Fruit fly (Drosophila melanogaster): ENCODE results near the gene Timp.

Timp gene

dm6 chr3R:10166334-10166733 lies 46.5 kb downstream of the Timp start (continued):
- peak; percentile 23 for TF ChIP-seq Hey (tag; optimal IDR thresholded peaks at IDR 0.05)
- no peak for TF ChIP-seq CG18619 (GFP tag; optimal IDR thresholded peaks at IDR 0.05)
- no peak for TF ChIP-seq CG7839 (tag; optimal IDR thresholded peaks at IDR 0.05)
- TF ChIP-seq Eip74EF (GFP tag; optimal IDR thresholded peaks at IDR 0.05): no peak
- no peak for TF ChIP-seq CG17361 (GFP tag; IDR thresholded peaks at IDR 0.05)
- peak; percentile 66 for TF ChIP-seq CG34376 (GFP tag; optimal IDR thresholded peaks at IDR 0.05)

- no peak for TF ChIP-seq CG8290 (GFP tag; optimal IDR thresholded peaks at IDR 0.05)
- TF ChIP-seq CG8290 (tag; optimal IDR thresholded peaks at IDR 0.05): no peak
- TF ChIP-seq unpg (GFP tag; optimal IDR thresholded peaks at IDR 0.05): no peak
- TF ChIP-seq crol (GFP tag; IDR thresholded peaks at IDR 0.05): no peak
- TF ChIP-seq ttk (GFP tag; IDR thresholded peaks at IDR 0.05): no peak
- no peak for TF ChIP-seq Hand (GFP tag; optimal IDR thresholded peaks at IDR 0.05)
- TF ChIP-seq CG18262 (tag; optimal IDR thresholded peaks at IDR 0.05): no peak
- TF ChIP-seq CG6683 (GFP tag; optimal IDR thresholded peaks at IDR 0.05): no peak
- TF ChIP-seq CG6254 (GFP tag; optimal IDR thresholded peaks at IDR 0.05): no peak
- no peak for TF ChIP-seq maf-S (GFP tag; optimal IDR thresholded peaks at IDR 0.05)
- peak in 1 of 3 experiments; percentile 30 for TF ChIP-seq Stat92E (GFP tag; optimal IDR thresholded peaks at IDR 0.05)
- TF ChIP-seq Fer3 (tag; optimal IDR thresholded peaks at IDR 0.05): no peak
- TF ChIP-seq pfk (GFP tag; optimal IDR thresholded peaks at IDR 0.05): no peak
- no peak for TF ChIP-seq CG4404 (GFP tag; IDR thresholded peaks at IDR 0.05)
- TF ChIP-seq Lhr (GFP tag; optimal IDR thresholded peaks at IDR 0.05): no peak
- peak; percentile 0 for TF ChIP-seq Side (GFP tag; optimal IDR thresholded peaks at IDR 0.05)
- no peak for TF ChIP-seq CG15269 (tag; optimal IDR thresholded peaks at IDR 0.05)
- TF ChIP-seq CG17568 (GFP tag; optimal IDR thresholded peaks at IDR 0.05): no peak
- TF ChIP-seq CG8089 (GFP tag; optimal IDR thresholded peaks at IDR 0.05): no peak
- TF ChIP-seq CG13296 (GFP tag; optimal IDR thresholded peaks at IDR 0.05): no peak
- TF ChIP-seq vvl (GFP tag; IDR thresholded peaks at IDR 0.05): peak; percentile 77
- TF ChIP-seq CG17802 (tag; optimal IDR thresholded peaks at IDR 0.05): peak; percentile 28
- TF ChIP-seq CG3281 (GFP tag; optimal IDR thresholded peaks at IDR 0.05): peak; percentile 100
- TF ChIP-seq CG30020 (tag; optimal IDR thresholded peaks at IDR 0.05): peak; percentile 54
- TF ChIP-seq tap (tag; optimal IDR thresholded peaks at IDR 0.05): no peak
- TF ChIP-seq eyg (GFP tag; optimal IDR thresholded peaks at IDR 0.05): peak; percentile 38
- TF ChIP-seq CG6813 (GFP tag; optimal IDR thresholded peaks at IDR 0.05): no peak
- no peak for TF ChIP-seq CG4707 (GFP tag; optimal IDR thresholded peaks at IDR 0.05)
- TF ChIP-seq CG13424 (tag; optimal IDR thresholded peaks at IDR 0.05): peak; percentile 52
- no peak for TF ChIP-seq CG17186 (GFP tag; optimal IDR thresholded peaks at IDR 0.05)
- TF ChIP-seq E2f2 (GFP tag; IDR thresholded peaks at IDR 0.05): peak; percentile 37
- TF ChIP-seq fd96Cb (tag; optimal IDR thresholded peaks at IDR 0.05): peak; percentile 22
- TF ChIP-seq CG18476 (GFP tag; optimal IDR thresholded peaks at IDR 0.05): no peak
- TF ChIP-seq Jarid2 (GFP tag; optimal IDR thresholded peaks at IDR 0.05): no peak
- TF ChIP-seq HLH4C (GFP tag; IDR thresholded peaks at IDR 0.05; ENCODE audit: partially characterized antibody): no peak; the same call in 1 of the 3 replicates
- TF ChIP-seq NFAT (GFP tag; IDR thresholded peaks at IDR 0.05): peak; percentile 82
- TF ChIP-seq Antp (GFP tag; optimal IDR thresholded peaks at IDR 0.05): peak; percentile 52
- peak; percentile 46 for TF ChIP-seq YL-1 (GFP tag; optimal IDR thresholded peaks at IDR 0.05)
- no peak for TF ChIP-seq corto (GFP tag; optimal IDR thresholded peaks at IDR 0.05)
- TF ChIP-seq ara (GFP tag; IDR thresholded peaks at IDR 0.05): no peak
- TF ChIP-seq bsh (GFP tag; optimal IDR thresholded peaks at IDR 0.05): peak in 1 of 2 experiments; percentile 22
- no peak for TF ChIP-seq CG17359 (tag; optimal IDR thresholded peaks at IDR 0.05)
- TF ChIP-seq BtbVII (GFP tag; optimal IDR thresholded peaks at IDR 0.05): no peak
Measured at dm6 chr3R:10161163-10161562, 51.6 kb downstream of the Timp start, which contains the start of gene CG6254. CG6254 (minus strand) TSS chr3R:10161331.
